Worm (Caenorhabditis elegans) whole organism, late embryonic: Measurements from ENCODE around the gene abf-6.

Source experiments
- C38D4.7 ChIP-seq: fragments of 200-800 bp; sonication (Bioruptor generic); optimal IDR thresholded peaks from 2 replicates; lab custom pipeline; 2018; ENCODE audit warnings: mild to moderate bottlenecking, missing genetic modification characterization, moderate library complexity, missing compliant biosample characterization
- F13H6.1 ChIP-seq: sonication (generic microtip); optimal IDR thresholded peaks from 2 replicates; lab custom pipeline; 2016; ENCODE audit warnings: missing genetic modification characterization, missing compliant biosample characterization
- K02D7.2 ChIP-seq: sonication (generic microtip); optimal IDR thresholded peaks from 2 replicates; lab custom pipeline; 2017; ENCODE audit warnings: mild to moderate bottlenecking, missing genetic modification characterization, missing compliant biosample characterization
- K09A11.1 ChIP-seq: sonication (generic microtip); optimal IDR thresholded peaks from 2 replicates; lab custom pipeline; 2017; ENCODE audit warnings: antibody characterized with exemption, mild to moderate bottlenecking, missing genetic modification characterization, missing compliant biosample characterization; ENCODE audit not compliant: insufficient read depth
- T23F11.4 ChIP-seq: fragments of 200-800 bp; sonication (Bioruptor generic); optimal IDR thresholded peaks from 2 replicates; lab custom pipeline; 2018; ENCODE audit warnings: mild to moderate bottlenecking, missing genetic modification characterization, missing compliant biosample characterization
- Y22D7AL.16 ChIP-seq: sonication (generic microtip); optimal IDR thresholded peaks from 2 replicates; lab custom pipeline; 2016; ENCODE audit warnings: missing genetic modification characterization, missing compliant biosample characterization
- ceh-19 ChIP-seq: fragments of 200-800 bp; sonication (Bioruptor generic); optimal IDR thresholded peaks from 2 replicates; lab custom pipeline; 2018; ENCODE audit warnings: mild to moderate bottlenecking, missing genetic modification characterization, missing compliant biosample characterization
- ceh-24 ChIP-seq: sonication (generic microtip); optimal IDR thresholded peaks from 2 replicates; lab custom pipeline; 2016; ENCODE audit warnings: mild to moderate bottlenecking, missing genetic modification characterization, missing compliant biosample characterization
- ceh-30 ChIP-seq: fragments of 150-350 bp; optimal IDR thresholded peaks from 2 replicates; lab custom pipeline; 2014; ENCODE audit warnings: missing biosample characterization, missing genetic modification characterization
- ceh-31 ChIP-seq: sonication (generic microtip); optimal IDR thresholded peaks from 2 replicates; lab custom pipeline; 2016; ENCODE audit warnings: missing genetic modification characterization, missing compliant biosample characterization
- ceh-34 ChIP-seq: sonication (generic microtip); optimal IDR thresholded peaks from 2 replicates; lab custom pipeline; 2016; ENCODE audit warnings: mild to moderate bottlenecking, missing genetic modification characterization, missing compliant biosample characterization
- ceh-9 ChIP-seq: sonication (generic microtip); optimal IDR thresholded peaks from 2 replicates; lab custom pipeline; 2016; ENCODE audit warnings: mild to moderate bottlenecking, missing genetic modification characterization, inconsistent platforms, missing compliant biosample characterization
- che-1 ChIP-seq: sonication (generic microtip); optimal IDR thresholded peaks from 2 replicates; lab custom pipeline; 2016; ENCODE audit warnings: mild to moderate bottlenecking, missing genetic modification characterization, missing compliant biosample characterization
- dmd-4 ChIP-seq: sonication (generic microtip); optimal IDR thresholded peaks from 2 replicates; lab custom pipeline; 2016; ENCODE audit warnings: borderline replicate concordance, missing genetic modification characterization, missing compliant biosample characterization
- dve-1 ChIP-seq: sonication (generic microtip); optimal IDR thresholded peaks from 2 replicates; lab custom pipeline; 2017; ENCODE audit warnings: antibody characterized with exemption, mild to moderate bottlenecking, missing genetic modification characterization, missing compliant biosample characterization
- elt-2 ChIP-seq: sonication (generic microtip); optimal IDR thresholded peaks from 2 replicates; lab custom pipeline; 2016; ENCODE audit warnings: missing genetic modification reagents, missing genetic modification characterization, missing compliant biosample characterization
- elt-4 ChIP-seq: sonication (generic microtip); optimal IDR thresholded peaks from 2 replicates; lab custom pipeline; 2016; ENCODE audit warnings: missing genetic modification characterization, missing compliant biosample characterization
- ets-4 ChIP-seq: sonication (generic microtip); optimal IDR thresholded peaks from 2 replicates; lab custom pipeline; 2016; ENCODE audit warnings: missing genetic modification characterization, missing compliant biosample characterization
- fax-1 ChIP-seq: sonication (generic microtip); optimal IDR thresholded peaks from 2 replicates; lab custom pipeline; 2016; ENCODE audit warnings: missing genotype, missing genetic modification characterization, missing compliant biosample characterization
- gmeb-2 ChIP-seq: sonication (generic microtip); optimal IDR thresholded peaks from 2 replicates; lab custom pipeline; 2016; ENCODE audit warnings: missing genetic modification characterization, inconsistent platforms, missing compliant biosample characterization
- hlh-8 ChIP-seq: sonication (generic microtip); optimal IDR thresholded peaks from 2 replicates; lab custom pipeline; 2016; ENCODE audit warnings: missing genotype, missing genetic modification characterization, missing compliant biosample characterization
- lim-6 ChIP-seq: sonication (generic microtip); optimal IDR thresholded peaks from 2 replicates; lab custom pipeline; 2016; ENCODE audit warnings: missing genetic modification characterization, missing compliant biosample characterization
- lin-11 ChIP-seq: fragments of 200-800 bp; sonication (Bioruptor generic); optimal IDR thresholded peaks from 2 replicates; lab custom pipeline; 2018; ENCODE audit warnings: mild to moderate bottlenecking, missing genetic modification characterization, missing compliant biosample characterization
- madf-2 ChIP-seq: sonication (generic microtip); optimal IDR thresholded peaks from 2 replicates; lab custom pipeline; 2017; ENCODE audit warnings: missing genetic modification characterization, missing compliant biosample characterization
- mec-3 ChIP-seq: sonication (generic microtip); optimal IDR thresholded peaks from 2 replicates; lab custom pipeline; 2016; ENCODE audit warnings: borderline replicate concordance, missing genetic modification characterization, missing compliant biosample characterization
- nfya-1 ChIP-seq: sonication (generic microtip); optimal IDR thresholded peaks from 2 replicates; lab custom pipeline; 2017; ENCODE audit warnings: missing genetic modification characterization, mild to moderate bottlenecking, missing compliant biosample characterization, antibody characterized with exemption, moderate library complexity
- npax-4 ChIP-seq: sonication (generic microtip); optimal IDR thresholded peaks from 2 replicates; lab custom pipeline; 2016; ENCODE audit warnings: missing genetic modification characterization, missing compliant biosample characterization
- odd-2 ChIP-seq: sonication (generic microtip); optimal IDR thresholded peaks from 2 replicates; lab custom pipeline; 2017; ENCODE audit warnings: antibody characterized with exemption, mild to moderate bottlenecking, missing genetic modification characterization, missing compliant biosample characterization
- pag-3 ChIP-seq: sonication (generic microtip); optimal IDR thresholded peaks from 2 replicates; lab custom pipeline; 2016; ENCODE audit warnings: missing compliant biosample characterization, missing genetic modification characterization, borderline replicate concordance
- pat-9 ChIP-seq: fragments of 200-800 bp; sonication (Bioruptor generic); optimal IDR thresholded peaks from 2 replicates; lab custom pipeline; 2018; ENCODE audit warnings: mild to moderate bottlenecking, missing genetic modification characterization, moderate library complexity, missing compliant biosample characterization
- pax-1 ChIP-seq: fragments of 150-350 bp; optimal IDR thresholded peaks from 2 replicates; lab custom pipeline; 2014; ENCODE audit warnings: missing biosample characterization, missing genetic modification characterization
- pqm-1 ChIP-seq: sonication (generic microtip); optimal IDR thresholded peaks from 2 replicates; lab custom pipeline; 2016; ENCODE audit warnings: missing genetic modification characterization, missing compliant biosample characterization
- pros-1 ChIP-seq: fragments of 150-350 bp; optimal IDR thresholded peaks from 2 replicates; lab custom pipeline; 2014; ENCODE audit warnings: missing biosample characterization, missing genetic modification reagents, missing genetic modification characterization
- ref-2 ChIP-seq: sonication (generic microtip); optimal IDR thresholded peaks from 2 replicates; lab custom pipeline; 2016; ENCODE audit warnings: missing genetic modification characterization, missing compliant biosample characterization
- rnt-1 ChIP-seq: sonication (generic microtip); optimal IDR thresholded peaks from 2 replicates; lab custom pipeline; 2016; ENCODE audit warnings: missing genetic modification characterization, missing compliant biosample characterization
- sdc-2 ChIP-seq: sonication (generic microtip); optimal IDR thresholded peaks from 2 replicates; lab custom pipeline; 2016; ENCODE audit warnings: missing genotype, missing genetic modification characterization, missing compliant biosample characterization
- sox-2 ChIP-seq: fragments of 200-800 bp; sonication (Bioruptor generic); IDR thresholded peaks from 2 replicates; pipeline ENCODE4 v1.3.6; 2022; ENCODE audit warnings: missing genetic modification reagents, missing genetic modification characterization, missing compliant biosample characterization
- syd-9 ChIP-seq: sonication (generic microtip); optimal IDR thresholded peaks from 2 replicates; lab custom pipeline; 2016; ENCODE audit warnings: mild to moderate bottlenecking, missing genetic modification characterization, moderate library complexity, missing compliant biosample characterization
- tbx-7 ChIP-seq: sonication (generic microtip); optimal IDR thresholded peaks from 2 replicates; lab custom pipeline; 2016; ENCODE audit warnings: missing genotype, missing genetic modification characterization, missing compliant biosample characterization
- unc-86 ChIP-seq: sonication (generic microtip); optimal IDR thresholded peaks from 2 replicates; lab custom pipeline; 2016; ENCODE audit warnings: missing genetic modification characterization, missing compliant biosample characterization
- ztf-16 ChIP-seq: sonication (generic microtip); optimal IDR thresholded peaks from 2 replicates; lab custom pipeline; 2017; ENCODE audit warnings: missing genetic modification characterization, missing compliant biosample characterization

Gene abf-6

DNA sequence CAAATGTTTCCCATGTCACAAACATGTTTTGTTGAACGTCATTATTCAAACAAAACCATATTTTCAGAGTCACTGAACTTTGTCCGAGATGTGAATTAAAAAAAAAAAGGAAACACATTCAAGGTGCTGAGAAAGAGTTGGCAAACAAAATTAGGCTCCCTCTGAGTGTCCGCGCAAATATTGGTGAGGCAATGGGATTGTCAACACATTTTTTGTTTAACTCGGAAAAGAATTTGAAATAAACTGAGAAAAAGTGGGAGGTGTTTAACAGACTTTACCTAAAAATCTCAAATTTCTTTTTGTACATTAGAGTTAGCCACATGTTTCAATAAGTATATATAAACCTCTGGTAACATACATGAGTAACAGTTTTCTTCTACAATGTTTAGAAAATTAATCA, at the start of gene abf-6:
Gene abf-6, plus strand, starts transcription at position 323 of the 400 bp plus-strand sequence.
- no peak for TF ChIP-seq dve-1 (tag; lab: Kevin White, UChicago)
- TF ChIP-seq dmd-4, result no peak
- no peak for TF ChIP-seq pax-1 (tag; lab: Kevin White, UChicago)
- no peak for TF ChIP-seq npax-4 (tag; lab: Kevin White, UChicago)
- TF ChIP-seq unc-86 (tag; lab: Kevin White, UChicago), result no peak
- TF ChIP-seq pat-9 (tag; lab: Kevin White, UChicago), result no peak
- TF ChIP-seq F13H6.1 (tag; lab: Kevin White, UChicago), result no peak
- no peak for TF ChIP-seq K09A11.1 (tag; lab: Kevin White, UChicago)
- TF ChIP-seq ceh-19 (GFP tag; lab: Kevin White, UChicago), result no peak
- no peak for TF ChIP-seq Y22D7AL.16
- TF ChIP-seq ref-2, result no peak
- no peak for TF ChIP-seq rnt-1 (tag; lab: Kevin White, UChicago)
- no peak for TF ChIP-seq lim-6
- TF ChIP-seq pros-1 (tag; lab: Kevin White, UChicago), result no peak
- no peak for TF ChIP-seq K02D7.2 (tag; lab: Kevin White, UChicago)

DNA sequence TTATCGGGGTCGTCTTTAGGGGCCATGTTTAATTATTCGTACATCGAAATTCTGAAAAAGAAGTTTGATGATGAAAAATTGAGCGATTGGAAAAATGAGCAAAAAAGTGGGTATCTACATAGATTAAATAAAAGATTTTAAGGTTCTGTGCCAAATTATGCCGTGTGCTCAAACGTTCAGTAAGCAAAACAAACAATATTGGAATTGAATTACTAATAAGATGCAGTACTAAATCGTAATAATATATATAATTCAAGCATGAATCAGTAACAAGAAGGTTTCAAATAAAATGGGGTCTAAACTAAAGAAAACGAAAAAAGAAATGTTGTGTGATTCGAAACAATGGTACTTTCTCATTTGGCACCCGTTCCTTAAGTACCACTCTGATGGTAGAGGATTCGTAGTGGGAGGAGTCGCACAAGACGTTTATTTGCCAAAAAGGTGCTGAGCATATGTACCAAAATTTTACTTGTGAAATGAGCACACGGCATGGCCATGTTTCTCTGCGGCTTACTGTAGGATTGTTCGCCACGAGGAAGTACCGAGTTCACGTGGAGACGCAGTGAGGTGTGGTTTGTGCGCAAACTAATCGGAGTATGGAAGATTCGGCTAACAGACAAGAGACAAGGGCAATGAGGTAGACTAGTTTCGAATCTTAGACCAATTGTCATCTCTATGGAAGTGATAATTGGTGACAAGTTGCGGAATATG, 44.2 kb upstream of the abf-6 start, which contains the start of gene pgp-14:
Gene pgp-14, minus strand, starts transcription at position 51 of the 711 bp plus-strand sequence.
- TF ChIP-seq sdc-2 (tag; lab: Kevin White, UChicago) (peak; percentile 1), lin-11 (tag; lab: Kevin White, UChicago) (no peak), madf-2 (tag; lab: Kevin White, UChicago) (no peak), sox-2 (no peak), ets-4 (no peak)
- TF ChIP-seq, all 69 proteins: peak for 1

DNA sequence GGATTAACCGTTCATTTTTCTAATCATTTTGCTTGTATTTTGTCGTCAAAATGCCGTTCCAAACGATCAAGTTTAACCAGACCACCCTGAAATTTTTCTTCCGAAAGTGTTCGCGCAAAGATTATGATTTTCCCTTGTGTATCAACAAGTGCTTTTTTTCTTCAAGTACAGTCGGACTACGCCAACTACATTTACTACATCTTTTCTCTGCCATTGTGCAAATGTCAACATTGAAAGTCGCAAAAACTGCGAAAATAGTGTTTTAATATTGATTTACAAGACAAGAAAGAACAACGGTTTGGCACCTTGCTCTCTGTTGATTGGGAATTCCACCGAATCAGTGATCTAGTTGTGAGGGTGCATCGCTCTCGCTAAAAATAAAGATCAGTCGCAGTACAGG, 43.1 kb upstream of the abf-6 start:
- no peak for TF ChIP-seq ets-4
- TF ChIP-seq T23F11.4 (GFP tag; lab: Kevin White, UChicago), result no peak
- TF ChIP-seq tbx-7 (tag; lab: Kevin White, UChicago), result no peak
- no peak for TF ChIP-seq elt-4 (tag; lab: Kevin White, UChicago)
- no peak for TF ChIP-seq F13H6.1 (tag; lab: Kevin White, UChicago)

DNA sequence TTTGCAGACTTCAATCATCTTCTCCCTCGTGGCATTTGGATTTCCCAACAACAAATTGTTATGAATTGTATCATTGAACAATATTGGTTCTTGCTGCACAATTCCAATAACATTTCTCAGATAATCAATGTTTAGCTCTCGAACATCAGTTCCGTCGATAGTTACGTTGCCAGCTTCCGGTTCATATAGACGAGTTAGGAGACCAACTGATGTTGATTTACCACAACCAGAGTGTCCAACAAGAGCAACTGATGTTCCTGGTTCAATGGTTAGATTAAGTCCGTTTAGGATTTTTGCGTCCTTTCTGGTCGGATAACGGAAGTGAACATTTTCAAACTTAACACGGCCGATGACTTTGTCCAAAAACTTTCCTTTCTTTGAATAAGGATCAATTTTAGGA, 39.9 kb upstream of the abf-6 start:
- no peak for TF ChIP-seq pax-1 (tag; lab: Kevin White, UChicago)
- no peak for TF ChIP-seq dmd-4
- no peak for TF ChIP-seq fax-1 (tag; lab: Kevin White, UChicago)
- TF ChIP-seq C38D4.7 (GFP tag; lab: Kevin White, UChicago), result no peak
- TF ChIP-seq elt-2 (tag; lab: Kevin White, UChicago), result no peak
- no peak for TF ChIP-seq K09A11.1 (tag; lab: Kevin White, UChicago)
- no peak for TF ChIP-seq pqm-1 (tag; lab: Kevin White, UChicago)
- TF ChIP-seq ceh-24 (tag; lab: Kevin White, UChicago), result no peak
- TF ChIP-seq che-1 (tag; lab: Kevin White, UChicago), result no peak
- no peak for TF ChIP-seq syd-9 (tag; lab: Kevin White, UChicago)
- TF ChIP-seq ceh-19 (GFP tag; lab: Kevin White, UChicago), result no peak
- no peak for TF ChIP-seq nfya-1 (tag; lab: Kevin White, UChicago)
- TF ChIP-seq Y22D7AL.16, result no peak
- TF ChIP-seq, all 69 proteins: peak for 0

DNA sequence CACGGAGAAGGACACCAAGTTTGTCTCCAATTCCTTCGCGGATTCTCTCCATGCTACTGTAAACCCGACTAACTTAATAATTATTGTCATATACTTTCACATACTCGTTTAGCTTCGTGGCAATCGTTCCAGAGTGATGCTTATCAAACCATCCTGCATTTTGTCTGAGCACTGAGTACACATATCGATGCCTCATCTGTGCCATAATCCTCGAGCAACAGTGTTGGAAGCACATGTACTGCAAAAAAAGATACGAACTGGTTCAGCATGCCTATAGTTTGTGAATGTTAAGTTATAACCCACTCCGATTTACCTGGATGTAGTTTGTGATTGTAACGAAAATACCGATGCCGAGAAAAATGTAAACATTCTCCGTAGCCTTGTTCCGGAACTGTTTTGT, 38.9 kb upstream of the abf-6 start:
- TF ChIP-seq nfya-1 (tag; lab: Kevin White, UChicago) (no peak), gmeb-2 (tag; lab: Kevin White, UChicago) (no peak), tbx-7 (tag; lab: Kevin White, UChicago) (no peak), ceh-34 (tag; lab: Kevin White, UChicago) (no peak), mec-3 (no peak), syd-9 (tag; lab: Kevin White, UChicago) (no peak), unc-86 (tag; lab: Kevin White, UChicago) (no peak), ceh-31 (tag; lab: Kevin White, UChicago) (no peak), pag-3 (tag; lab: Kevin White, UChicago) (no peak), npax-4 (tag; lab: Kevin White, UChicago) (no peak), pqm-1 (tag; lab: Kevin White, UChicago) (no peak), elt-4 (tag; lab: Kevin White, UChicago) (no peak), odd-2 (tag; lab: Kevin White, UChicago) (no peak), ceh-30 (tag; lab: Kevin White, UChicago) (no peak), ceh-9 (no peak), hlh-8 (no peak), ztf-16 (tag; lab: Kevin White, UChicago) (no peak), che-1 (tag; lab: Kevin White, UChicago) (no peak)
